Fruit fly (Drosophila melanogaster) whole organism, embryonic: Measurements from ENCODE around the gene Schip1.

Experiments
- Atf-2 ChIP-seq: fragments of 200-800 bp; sonication (Bioruptor generic); optimal IDR thresholded peaks from 2 replicates; lab custom pipeline; 2016; ENCODE audit warnings: missing biosample characterization, missing genetic modification characterization
- Awh ChIP-seq: fragments of 200-800 bp; sonication (Bioruptor generic); IDR thresholded peaks from 2 replicates; pipeline ENCODE4, ENCODE4 v1.3.6; 2022; ENCODE audit warnings: missing biosample characterization, missing genetic modification characterization
- CG10565 ChIP-seq: fragments of 200-800 bp; sonication (Bioruptor generic); optimal IDR thresholded peaks from 3 replicates; lab custom pipeline; 2016; ENCODE audit warnings: missing biosample characterization, mild to moderate bottlenecking, missing genetic modification characterization
- CG11398 ChIP-seq: fragments of 200-800 bp; sonication (Bioruptor generic); optimal IDR thresholded peaks from 2 replicates; lab custom pipeline; 2016; ENCODE audit warnings: missing biosample characterization, missing genetic modification characterization
- CG11560 ChIP-seq: fragments of 200-800 bp; sonication (Bioruptor generic); IDR thresholded peaks from 3 replicates; pipeline ENCODE4 v1.3.6; 2022; ENCODE audit warnings: missing biosample characterization, missing genetic modification characterization
- CG12155 ChIP-seq: fragments of 200-800 bp; sonication (Bioruptor generic); optimal IDR thresholded peaks from 3 replicates; lab custom pipeline; 2016; ENCODE audit warnings: missing biosample characterization, missing genetic modification characterization
- CG12299 ChIP-seq: fragments of 200-800 bp; sonication (Bioruptor generic); optimal IDR thresholded peaks from 2 replicates; lab custom pipeline; 2018; ENCODE audit warnings: missing biosample characterization, mild to moderate bottlenecking, missing genetic modification characterization
- CG12391 ChIP-seq: fragments of 200-800 bp; sonication (Bioruptor generic); optimal IDR thresholded peaks from 3 replicates; lab custom pipeline; 2018; ENCODE audit warnings: missing biosample characterization, mild to moderate bottlenecking, missing genetic modification characterization, moderate library complexity
- CG12659 ChIP-seq: fragments of 200-800 bp; sonication (Bioruptor generic); optimal IDR thresholded peaks from 3 replicates; lab custom pipeline; 2017; ENCODE audit warnings: mild to moderate bottlenecking, missing biosample characterization, missing genetic modification reagents, missing genetic modification characterization
- CG14667 ChIP-seq: fragments of 200-800 bp; sonication (Bioruptor generic); IDR thresholded peaks from 2 replicates; pipeline ENCODE4 v1.3.6; 2022; ENCODE audit warnings: missing biosample characterization, missing genetic modification characterization
- CG14710 ChIP-seq: fragments of 200-800 bp; sonication (Bioruptor generic); optimal IDR thresholded peaks from 3 replicates; lab custom pipeline; 2019; ENCODE audit warnings: missing biosample characterization, mild to moderate bottlenecking, missing genetic modification characterization, moderate library complexity
- CG15011 ChIP-seq: fragments of 200-800 bp; sonication (Bioruptor generic); optimal IDR thresholded peaks from 3 replicates; lab custom pipeline; 2018; ENCODE audit warnings: missing biosample characterization, mild to moderate bottlenecking, missing genetic modification characterization
- CG2116 ChIP-seq: fragments of 200-800 bp; sonication (Bioruptor generic); optimal IDR thresholded peaks from 3 replicates; lab custom pipeline; 2018; ENCODE audit warnings: missing biosample characterization, mild to moderate bottlenecking, missing genetic modification characterization
- CG6813 ChIP-seq: fragments of 200-800 bp; sonication (Bioruptor generic); optimal IDR thresholded peaks from 2 replicates; lab custom pipeline; 2017; ENCODE audit warnings: missing biosample characterization, missing genetic modification characterization, mild to moderate bottlenecking, moderate library complexity, missing genetic modification reagents
- CG8944 ChIP-seq: fragments of 200-800 bp; sonication (Bioruptor generic); optimal IDR thresholded peaks from 3 replicates; lab custom pipeline; 2016; ENCODE audit warnings: missing biosample characterization, missing genetic modification characterization
- CG9876 ChIP-seq: fragments of 200-800 bp; sonication (Bioruptor generic); optimal IDR thresholded peaks from 2 replicates; lab custom pipeline; 2016; ENCODE audit warnings: missing biosample characterization, missing genetic modification characterization
- CHES-1-like ChIP-seq: fragments of 200-800 bp; sonication (Bioruptor generic); optimal IDR thresholded peaks from 2 replicates; lab custom pipeline; 2016; ENCODE audit warnings: missing biosample characterization, missing genetic modification characterization
- Dll ChIP-seq: fragments of 200-800 bp; sonication (Bioruptor generic); IDR thresholded peaks from 4 replicates; pipeline ENCODE4 v1.3.6; 2022; ENCODE audit warnings: missing biosample characterization, missing genetic modification characterization; ENCODE audit not compliant: partially characterized antibody
- E2f1 ChIP-seq: fragments of 200-800 bp; sonication (Bioruptor generic); IDR thresholded peaks from 2 replicates; pipeline ENCODE4 v1.3.6; 2022; ENCODE audit warnings: missing biosample characterization, missing genetic modification characterization
- HLH54F ChIP-seq: fragments of 200-800 bp; sonication (Bioruptor generic); optimal IDR thresholded peaks from 3 replicates; lab custom pipeline; 2016; ENCODE audit warnings: missing biosample characterization, missing genetic modification characterization
- Hey ChIP-seq: fragments of 200-800 bp; sonication (Bioruptor generic); optimal IDR thresholded peaks from 3 replicates; lab custom pipeline; 2018; ENCODE audit warnings: missing biosample characterization, mild to moderate bottlenecking, missing genetic modification characterization
- Mes4 ChIP-seq: fragments of 200-800 bp; sonication (Bioruptor generic); optimal IDR thresholded peaks from 2 replicates; lab custom pipeline; 2016; ENCODE audit warnings: missing biosample characterization, missing genetic modification characterization
- Neu2 ChIP-seq: fragments of 200-800 bp; sonication (Bioruptor generic); optimal IDR thresholded peaks from 3 replicates; lab custom pipeline; 2016; ENCODE audit warnings: missing biosample characterization, missing genetic modification characterization, borderline replicate concordance
- Nf-YA ChIP-seq: fragments of 200-800 bp; sonication (Bioruptor generic); IDR thresholded peaks from 2 replicates; pipeline ENCODE4 v1.3.6; 2022; ENCODE audit warnings: missing biosample characterization, missing genetic modification characterization
- Pdp1 ChIP-seq, 2 experiments: fragments of 200-800 bp; sonication (Bioruptor generic); optimal IDR thresholded peaks; 3 replicates each; lab custom pipeline; 2016; ENCODE audit warnings: missing biosample characterization in 2 of 2, missing genetic modification characterization in 2 of 2, mild to moderate bottlenecking in 1 of 2, moderate library complexity in 1 of 2
- Side ChIP-seq: fragments of 200-800 bp; sonication (Bioruptor generic); optimal IDR thresholded peaks from 2 replicates; lab custom pipeline; 2016; ENCODE audit warnings: missing biosample characterization, missing genetic modification characterization
- Trl ChIP-seq, 3 experiments: fragments of >200 bp in 2 of 3; fragments of 200-800 bp in 1 of 3; sonication (Bioruptor generic) in 1 of 3; optimal IDR thresholded peaks; 2 replicates in 1 of 3; 3 replicates in 2 of 3; lab custom pipeline; 2016 to 2017; ENCODE audit warnings: missing biosample characterization in 1 of 3, missing genetic modification characterization in 1 of 3
- YL-1 ChIP-seq: fragments of 200-800 bp; sonication (Bioruptor generic); optimal IDR thresholded peaks from 3 replicates; lab custom pipeline; 2017; ENCODE audit warnings: missing biosample characterization, mild to moderate bottlenecking, missing genetic modification characterization
- abd-A ChIP-seq: fragments of 200-800 bp; sonication (Bioruptor generic); optimal IDR thresholded peaks from 3 replicates; lab custom pipeline; 2019; ENCODE audit warnings: missing biosample characterization, mild to moderate bottlenecking, missing genetic modification characterization, moderate library complexity
- bab2 ChIP-seq: fragments of 200-800 bp; sonication (Bioruptor generic); optimal IDR thresholded peaks from 2 replicates; lab custom pipeline; 2016; ENCODE audit warnings: missing biosample characterization, missing genetic modification characterization
- bcd ChIP-seq: fragments of 200-800 bp; sonication (Bioruptor generic); optimal IDR thresholded peaks from 2 replicates; lab custom pipeline; 2017; ENCODE audit warnings: missing biosample characterization, mild to moderate bottlenecking, missing genetic modification characterization
- bigmax ChIP-seq: fragments of 200-800 bp; sonication (Bioruptor generic); optimal IDR thresholded peaks from 2 replicates; lab custom pipeline; 2018; ENCODE audit warnings: missing biosample characterization, mild to moderate bottlenecking, missing genetic modification characterization
- btn ChIP-seq: fragments of 200-800 bp; sonication (Bioruptor generic); optimal IDR thresholded peaks from 2 replicates; lab custom pipeline; 2016; ENCODE audit warnings: missing biosample characterization, missing genetic modification characterization
- eyg ChIP-seq: fragments of 200-800 bp; sonication (Bioruptor generic); optimal IDR thresholded peaks from 3 replicates; lab custom pipeline; 2016; ENCODE audit warnings: missing biosample characterization, missing genetic modification characterization
- fu2 ChIP-seq: fragments of 200-800 bp; sonication (Bioruptor generic); optimal IDR thresholded peaks from 2 replicates; lab custom pipeline; 2016; ENCODE audit warnings: missing biosample characterization, missing genetic modification characterization
- insv ChIP-seq, 2 experiments: fragments of 200-800 bp; sonication (Bioruptor generic); optimal IDR thresholded peaks; 3 replicates each; lab custom pipeline; 2016 to 2018; ENCODE audit warnings: missing biosample characterization in 2 of 2, missing genetic modification characterization in 2 of 2
- jigr1 ChIP-seq: fragments of 200-800 bp; sonication (Bioruptor generic); IDR thresholded peaks from 3 replicates; pipeline ENCODE4 v1.3.6; 2022; ENCODE audit warnings: missing biosample characterization, missing genetic modification characterization
- kay ChIP-seq: fragments of 200-800 bp; sonication (Bioruptor generic); optimal IDR thresholded peaks from 2 replicates; lab custom pipeline; 2016; ENCODE audit warnings: missing biosample characterization, missing genetic modification characterization
- mld ChIP-seq: fragments of 200-800 bp; sonication (Bioruptor generic); IDR thresholded peaks from 3 replicates; pipeline ENCODE4 v1.3.6; 2022; ENCODE audit warnings: missing biosample characterization, missing genetic modification characterization; ENCODE audit not compliant: partially characterized antibody
- nom ChIP-seq: fragments of 200-800 bp; sonication (Bioruptor generic); optimal IDR thresholded peaks from 2 replicates; lab custom pipeline; 2017; ENCODE audit warnings: missing biosample characterization, missing genetic modification characterization, mild to moderate bottlenecking, moderate library complexity, missing genetic modification reagents
- pan ChIP-seq, 4 experiments: fragments of >200 bp in 3 of 4; fragments of 200-800 bp in 1 of 4; sonication (Bioruptor generic) in 1 of 4; optimal IDR thresholded peaks in 3 of 4; IDR thresholded peaks in 1 of 4; 2 replicates each; pipeline versions ENCODE4 v1.3.6 to Lab custom; 2017 to 2022; ENCODE audit warnings: missing biosample characterization in 2 of 4, missing genetic modification characterization in 2 of 4, mixed read lengths in 1 of 4
- pita ChIP-seq: fragments of 200-800 bp; sonication (Bioruptor generic); optimal IDR thresholded peaks from 2 replicates; lab custom pipeline; 2017; ENCODE audit warnings: missing biosample characterization, mild to moderate bottlenecking, missing genetic modification characterization
- pnt ChIP-seq: fragments of 200-800 bp; sonication (Bioruptor generic); optimal IDR thresholded peaks from 3 replicates; lab custom pipeline; 2016; ENCODE audit warnings: missing biosample characterization, missing genetic modification characterization
- pum ChIP-seq: fragments of 200-800 bp; sonication (Bioruptor generic); optimal IDR thresholded peaks from 2 replicates; lab custom pipeline; 2016; ENCODE audit warnings: missing biosample characterization, missing genetic modification characterization
- row ChIP-seq: fragments of 200-800 bp; sonication (Bioruptor generic); IDR thresholded peaks from 3 replicates; pipeline ENCODE4 v1.3.6; 2022; ENCODE audit warnings: missing biosample characterization, missing genetic modification characterization
- schlank ChIP-seq: fragments of 200-800 bp; sonication (Bioruptor generic); optimal IDR thresholded peaks from 2 replicates; lab custom pipeline; 2018; ENCODE audit warnings: missing biosample characterization, mild to moderate bottlenecking, missing genetic modification characterization
- sob ChIP-seq: fragments of 200-800 bp; sonication (Bioruptor generic); IDR thresholded peaks from 2 replicates; pipeline ENCODE4 v1.3.6; 2022; ENCODE audit warnings: missing biosample characterization, missing genetic modification characterization
- ssp ChIP-seq: fragments of 200-800 bp; sonication (Bioruptor generic); IDR thresholded peaks from 2 replicates; pipeline ENCODE4 v1.3.6; 2022; ENCODE audit warnings: missing biosample characterization, missing genetic modification characterization
- tgo ChIP-seq: fragments of 200-800 bp; sonication (Bioruptor generic); IDR thresholded peaks from 3 replicates; pipeline ENCODE4 v1.3.6; 2022; ENCODE audit warnings: missing biosample characterization, missing genetic modification characterization
- vnd ChIP-seq: fragments of 200-800 bp; sonication (Bioruptor generic); IDR thresholded peaks from 3 replicates; pipeline ENCODE4 v1.3.6; 2022; ENCODE audit warnings: missing biosample characterization, missing genetic modification characterization; ENCODE audit not compliant: partially characterized antibody
- wor ChIP-seq: fragments of 200-800 bp; sonication (Bioruptor generic); IDR thresholded peaks from 2 replicates; pipeline ENCODE4 v1.3.6; 2022; ENCODE audit warnings: missing biosample characterization, missing genetic modification characterization

Gene Schip1

DNA sequence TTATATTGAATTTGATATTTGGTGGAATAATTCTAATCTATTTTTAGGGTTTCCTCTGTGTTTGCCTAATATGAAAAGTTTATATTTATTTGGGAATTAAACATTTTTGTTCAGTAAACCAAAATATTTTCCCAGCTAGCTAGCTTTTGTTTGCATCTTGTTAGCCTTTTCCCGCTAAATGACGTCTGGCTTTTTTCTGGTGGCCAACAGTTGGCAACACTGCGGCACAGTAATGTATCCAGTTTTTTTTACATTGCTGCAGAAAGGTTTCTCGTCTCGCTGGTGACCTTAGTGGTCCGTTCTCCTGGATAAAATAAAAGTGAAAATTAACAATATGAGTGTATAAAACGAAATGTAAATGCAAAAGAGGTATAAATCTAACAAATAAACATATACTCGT is 33.3 kb upstream of the Schip1 start, which contains the start of gene lft:
lft (plus strand) TSS at position 243 of the 400 bp plus-strand sequence.
- TF ChIP-seq CG12391 (tag; lab: Kevin White, UChicago), result no peak
- TF ChIP-seq Neu2 (GFP tag; lab: Kevin White, UChicago), result no peak
- TF ChIP-seq Side, result no peak
- no peak for TF ChIP-seq Hey (tag; lab: Kevin White, UChicago)
- TF ChIP-seq nom, result peak; percentile 2
- TF ChIP-seq CG12155 (GFP tag; lab: Kevin White, UChicago), result no peak
- TF ChIP-seq CG11560 (tag; lab: Robert Waterston, UW), result no peak
- TF ChIP-seq Pdp1 (GFP tag; optimal IDR thresholded peaks at IDR 0.05; lab: Kevin White, UChicago), result no peak
- TF ChIP-seq E2f1 (GFP tag; lab: Robert Waterston, UW), result no peak
- no peak for TF ChIP-seq Mes4
- no peak for TF ChIP-seq tgo (GFP tag; lab: Robert Waterston, UW)
- no peak for TF ChIP-seq jigr1
- no peak for TF ChIP-seq Atf-2 (GFP tag; lab: Kevin White, UChicago)
- TF ChIP-seq pnt (GFP tag; lab: Kevin White, UChicago), result no peak
- no peak for TF ChIP-seq Awh (GFP tag; lab: Robert Waterston, UW)
- TF ChIP-seq CG6813, result no peak
- no peak for TF ChIP-seq sob (GFP tag; lab: Robert Waterston, UW)
- TF ChIP-seq btn (GFP tag; lab: Kevin White, UChicago), result no peak
- TF ChIP-seq ssp, result no peak
- no peak for TF ChIP-seq bab2
- no peak for TF ChIP-seq fu2 (GFP tag; lab: Kevin White, UChicago)
- no peak for TF ChIP-seq CG15011 (GFP tag; lab: Kevin White, UChicago)
- no peak for TF ChIP-seq eyg
- TF ChIP-seq YL-1 (GFP tag; lab: Kevin White, UChicago), result peak; percentile 32
- no peak for TF ChIP-seq bcd (GFP tag; lab: Kevin White, UChicago)
- TF ChIP-seq CG8944 (GFP tag; lab: Kevin White, UChicago), result no peak
- no peak for TF ChIP-seq kay (GFP tag; lab: Kevin White, UChicago)
- no peak for TF ChIP-seq bigmax (GFP tag; lab: Kevin White, UChicago)
- no peak for TF ChIP-seq wor (GFP tag; lab: Robert Waterston, UW)
- TF ChIP-seq row (GFP tag; lab: Robert Waterston, UW), result peak; percentile 55; the same call in 2 of the 3 replicates
- TF ChIP-seq CG12659, result no peak
- no peak for TF ChIP-seq CG10565
- no peak for TF ChIP-seq CG11398
- no peak for TF ChIP-seq pita (GFP tag; lab: Kevin White, UChicago)
- peak; percentile 3 for TF ChIP-seq CG14710 (tag; lab: Kevin White, UChicago)
- TF ChIP-seq CG2116, result peak; percentile 16
- no peak for TF ChIP-seq CG14667 (GFP tag; lab: Robert Waterston, UW)
- no peak for TF ChIP-seq pum (GFP tag; lab: Kevin White, UChicago)
- no peak for TF ChIP-seq abd-A (tag; lab: Kevin White, UChicago)
- no peak for TF ChIP-seq CG9876 (GFP tag; lab: Kevin White, UChicago)
- no peak for TF ChIP-seq CHES-1-like (GFP tag; lab: Kevin White, UChicago)
- TF ChIP-seq Nf-YA, result no peak
- no peak for TF ChIP-seq CG12299 (tag; lab: Kevin White, UChicago)
- no peak for TF ChIP-seq Trl (optimal IDR thresholded peaks at IDR 0.05; lab: Kevin White, UChicago)
- TF ChIP-seq Trl (GFP tag; optimal IDR thresholded peaks at IDR 0.05; lab: Kevin White, UChicago), result no peak
- TF ChIP-seq pan (optimal IDR thresholded peaks at IDR 0.05; lab: Kevin White, UChicago), result no peak
- no peak for TF ChIP-seq pan (GFP tag; optimal IDR thresholded peaks at IDR 0.05 in 1 of 2, IDR thresholded peaks at IDR 0.05 in 1 of 2)
- TF ChIP-seq schlank (tag; lab: Kevin White, UChicago), result no peak
- TF ChIP-seq vnd (GFP tag; lab: Robert Waterston, UW), result no peak
- TF ChIP-seq Dll, result no peak
- no peak for TF ChIP-seq mld (GFP tag; lab: Robert Waterston, UW)
- no peak for TF ChIP-seq insv (GFP tag; optimal IDR thresholded peaks at IDR 0.05; lab: Kevin White, UChicago)
- TF ChIP-seq HLH54F (GFP tag; lab: Kevin White, UChicago), result no peak
